Worm (Caenorhabditis elegans) whole organism, midembryonic: ENCODE measurements around the gene T07C12.10.

Experiments
- T22C8.4 ChIP-seq: fragments of 200-800 bp; sonication (Bioruptor generic); IDR thresholded peaks from 2 replicates; pipeline ENCODE4 v1.3.6; 2022; ENCODE audit warnings: missing genetic modification characterization, missing compliant biosample characterization
- cog-1 ChIP-seq: sonication (generic microtip); optimal IDR thresholded peaks from 2 replicates; lab custom pipeline; 2016; ENCODE audit warnings: missing genetic modification characterization, missing compliant biosample characterization
- flt-1 ChIP-seq: fragments of 200-800 bp; sonication (Bioruptor generic); IDR thresholded peaks from 2 replicates; pipeline ENCODE4 v1.3.6; 2022; ENCODE audit warnings: missing genetic modification characterization, missing compliant biosample characterization
- klf-2 ChIP-seq: fragments of 200-800 bp; sonication (Bioruptor generic); conservative IDR thresholded peaks from 2 replicates; pipeline ENCODE4 v1.3.6; 2022; ENCODE audit warnings: missing genetic modification reagents, missing genetic modification characterization, missing compliant biosample characterization
- med-1 ChIP-seq: sonication (generic microtip); optimal IDR thresholded peaks from 2 replicates; lab custom pipeline; 2017; ENCODE audit warnings: missing genetic modification characterization, mild to moderate bottlenecking, missing compliant biosample characterization, antibody characterized with exemption, missing genetic modification reagents; ENCODE audit not compliant: insufficient read depth
- ref-1 ChIP-seq: fragments of 200-800 bp; sonication (Bioruptor generic); conservative IDR thresholded peaks from 2 replicates; pipeline ENCODE4 v1.3.6; 2022; ENCODE audit warnings: missing genetic modification reagents, missing genetic modification characterization, missing compliant biosample characterization
- tab-1 ChIP-seq: fragments of 200-800 bp; sonication (Bioruptor generic); IDR thresholded peaks from 2 replicates; pipeline ENCODE4 v1.3.6; 2022; ENCODE audit warnings: missing genetic modification characterization, missing compliant biosample characterization
- ztf-23 ChIP-seq: fragments of 200-800 bp; sonication (Bioruptor generic); IDR thresholded peaks from 2 replicates; pipeline ENCODE4 v1.3.6; 2022; ENCODE audit warnings: missing genetic modification reagents, missing genetic modification characterization, missing compliant biosample characterization
- ztf-29 ChIP-seq: fragments of 200-800 bp; sonication (Bioruptor generic); IDR thresholded peaks from 2 replicates; pipeline ENCODE4 v1.3.6; 2022; ENCODE audit warnings: missing genetic modification reagents, missing genetic modification characterization, missing compliant biosample characterization

T07C12.10 gene

DNA sequence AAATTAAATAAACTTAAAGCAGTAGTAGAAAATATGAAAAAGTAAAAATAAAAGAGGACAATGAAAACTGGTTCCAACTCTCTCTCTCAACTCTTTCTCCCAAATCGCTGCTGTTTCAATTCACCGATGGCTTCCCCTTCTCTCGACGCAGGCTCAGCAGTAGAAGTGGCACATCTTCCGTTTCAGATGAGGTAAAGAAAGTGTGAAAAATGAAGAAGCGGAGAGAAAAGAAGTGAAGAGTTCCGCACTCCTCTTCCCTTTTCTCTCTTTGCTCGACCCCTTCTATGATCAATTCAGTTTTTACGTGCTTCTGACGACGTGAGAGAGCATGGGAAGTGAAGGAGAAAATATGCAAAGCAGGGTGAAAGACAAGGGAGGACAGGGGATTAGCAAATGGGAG, 14.0 kb upstream of the T07C12.10 start:
- TF ChIP-seq med-1, result no peak
- no peak for TF ChIP-seq ztf-23 (GFP tag; lab: Robert Waterston, UW)
- TF ChIP-seq cog-1 (tag; lab: Kevin White, UChicago), result no peak
- TF ChIP-seq flt-1 (GFP tag; lab: Robert Waterston, UW), result no peak
- TF ChIP-seq T22C8.4, result no peak
- no peak for TF ChIP-seq tab-1
- no peak for TF ChIP-seq ztf-29 (GFP tag; lab: Robert Waterston, UW)
- no peak for TF ChIP-seq klf-2 (GFP tag; lab: Robert Waterston, UW)
- no peak for TF ChIP-seq ref-1 (GFP tag; lab: Robert Waterston, UW)

DNA sequence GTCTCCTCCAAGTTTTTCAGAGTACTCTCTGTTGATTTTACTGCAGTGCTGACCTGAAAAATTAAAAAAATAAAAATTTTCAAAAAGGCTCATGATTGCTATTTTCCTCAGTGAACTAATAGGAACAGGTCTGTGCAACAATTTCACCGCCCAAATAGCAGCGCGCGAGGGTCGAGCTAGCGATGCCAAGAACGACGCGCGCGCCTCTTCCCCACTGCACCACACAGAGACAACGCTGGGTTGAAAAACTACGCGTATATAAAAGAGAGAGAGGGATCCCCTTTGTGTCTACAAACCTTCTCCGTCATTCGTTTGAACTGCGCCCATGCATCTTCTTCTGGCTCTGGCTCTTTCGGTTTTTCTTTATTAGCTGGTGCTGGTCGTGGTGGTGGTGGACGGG, 9.8 kb upstream of the T07C12.10 start:
- TF ChIP-seq klf-2 (GFP tag; lab: Robert Waterston, UW) (peak; percentile 95), T22C8.4 (peak; percentile 92), flt-1 (GFP tag; lab: Robert Waterston, UW) (peak; percentile 97), ztf-23 (GFP tag; lab: Robert Waterston, UW) (peak; percentile 97), ztf-29 (GFP tag; lab: Robert Waterston, UW) (peak; percentile 88), ref-1 (GFP tag; lab: Robert Waterston, UW) (peak; percentile 87), med-1 (peak; percentile 70), tab-1 (peak; percentile 96), cog-1 (tag; lab: Kevin White, UChicago) (peak; percentile 85)

DNA sequence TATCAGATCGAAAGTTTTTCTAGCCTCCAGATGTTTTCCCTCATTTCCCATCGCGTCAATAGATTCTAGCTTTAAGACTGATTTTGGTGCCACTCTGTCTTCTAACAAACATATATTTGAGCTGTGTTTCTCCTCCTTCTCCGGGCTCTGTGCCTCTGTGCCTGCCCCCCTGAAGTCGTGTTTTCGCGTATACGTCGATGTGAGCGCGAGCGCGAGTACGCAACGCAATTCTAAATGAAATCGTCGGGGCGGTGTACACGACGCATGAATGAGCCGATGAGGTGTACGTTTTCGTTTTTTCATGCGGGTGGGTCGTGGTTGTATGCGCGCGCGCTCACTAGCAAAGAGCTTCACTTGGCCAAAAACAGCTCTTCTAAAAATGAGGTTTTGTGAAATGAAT, 5.6 kb upstream of the T07C12.10 start:
- TF ChIP-seq med-1 (no peak), ztf-29 (GFP tag; lab: Robert Waterston, UW) (no peak), cog-1 (tag; lab: Kevin White, UChicago) (no peak), T22C8.4 (no peak), ref-1 (GFP tag; lab: Robert Waterston, UW) (no peak), tab-1 (no peak)

DNA sequence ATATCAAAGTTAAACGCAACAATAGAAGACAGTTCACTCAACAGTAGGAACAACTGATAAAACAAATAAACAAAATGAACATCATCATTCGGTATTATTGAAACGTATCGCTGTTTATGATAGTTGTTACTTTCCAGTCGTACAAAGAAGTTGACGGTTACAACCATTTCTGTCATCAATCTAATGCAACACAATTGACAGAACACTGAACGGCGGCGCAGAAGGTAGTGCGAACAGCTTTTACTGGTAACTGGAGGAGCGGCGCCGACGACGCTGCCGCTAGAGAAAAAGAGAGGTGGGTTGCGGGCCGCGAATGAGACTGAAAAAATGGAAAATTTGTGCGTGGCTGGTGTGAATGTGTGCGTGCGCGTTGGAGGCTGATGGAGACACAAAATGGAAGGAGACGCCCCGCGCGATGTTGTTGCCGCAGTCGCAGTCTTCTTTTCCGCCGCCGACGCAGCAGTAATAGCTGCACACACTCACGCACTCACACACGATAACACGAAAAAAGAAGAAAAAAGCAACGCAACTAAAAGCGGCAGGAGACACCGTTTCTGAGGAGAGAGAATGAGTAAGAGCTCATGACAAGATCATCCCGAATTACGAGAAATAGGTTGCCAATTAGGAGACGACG, 4.0 kb upstream of the T07C12.10 start:
- TF ChIP-seq flt-1 (GFP tag; lab: Robert Waterston, UW) (no peak), ztf-29 (GFP tag; lab: Robert Waterston, UW) (no peak)

DNA sequence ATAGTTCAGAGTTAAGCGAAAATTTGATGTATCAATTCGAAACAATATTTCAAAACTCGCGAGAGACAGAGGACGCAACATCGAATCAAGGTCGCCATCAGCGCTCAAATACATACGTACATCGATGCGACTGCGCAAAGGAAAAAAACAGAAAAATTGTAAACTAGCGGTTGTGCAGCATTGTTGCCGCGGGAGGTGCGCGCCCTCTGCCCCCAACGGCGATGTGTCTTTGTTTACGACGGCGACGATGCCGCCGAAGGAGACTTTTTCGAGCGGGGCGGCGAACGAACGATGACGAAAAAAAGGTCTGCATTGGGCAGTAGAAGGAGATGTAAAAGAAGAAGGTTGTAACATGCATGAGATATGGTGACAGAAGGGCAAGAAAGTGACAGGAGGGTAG, 2.6 kb upstream of the T07C12.10 start:
- TF ChIP-seq flt-1 (GFP tag; lab: Robert Waterston, UW), result 0 out of 2 replicates have a peak, but pooled peaks have one; percentile 9
- no peak for TF ChIP-seq cog-1 (tag; lab: Kevin White, UChicago)

DNA sequence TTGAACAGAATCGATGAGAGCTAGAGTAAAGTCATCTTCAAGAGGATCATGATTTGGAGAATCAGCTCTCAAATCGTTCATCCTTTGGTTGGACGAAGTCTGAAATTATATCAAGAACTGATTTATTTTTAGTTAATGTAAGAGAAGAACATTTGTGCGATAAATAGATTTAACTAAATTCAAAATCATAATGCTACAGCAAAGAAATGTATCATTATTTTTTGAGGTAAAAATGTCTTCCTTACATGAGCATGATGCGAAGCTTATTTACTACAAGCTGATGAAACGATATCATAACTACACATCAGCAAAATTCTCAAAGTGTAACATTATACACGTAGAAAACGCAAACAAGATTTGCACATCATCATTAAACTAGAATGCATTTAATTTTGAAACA, 2.1 kb upstream of the T07C12.10 start, which contains the start of gene madf-4:
madf-4 (minus strand) TSS at position 101 of the 400 bp plus-strand sequence.
- no peak for TF ChIP-seq T22C8.4
- no peak for TF ChIP-seq flt-1 (GFP tag; lab: Robert Waterston, UW)
- no peak for TF ChIP-seq ref-1 (GFP tag; lab: Robert Waterston, UW)
- no peak for TF ChIP-seq cog-1 (tag; lab: Kevin White, UChicago)
- no peak for TF ChIP-seq tab-1
- no peak for TF ChIP-seq med-1
- TF ChIP-seq ztf-29 (GFP tag; lab: Robert Waterston, UW), result no peak
- no peak for TF ChIP-seq klf-2 (GFP tag; lab: Robert Waterston, UW)
- no peak for TF ChIP-seq ztf-23 (GFP tag; lab: Robert Waterston, UW)

DNA sequence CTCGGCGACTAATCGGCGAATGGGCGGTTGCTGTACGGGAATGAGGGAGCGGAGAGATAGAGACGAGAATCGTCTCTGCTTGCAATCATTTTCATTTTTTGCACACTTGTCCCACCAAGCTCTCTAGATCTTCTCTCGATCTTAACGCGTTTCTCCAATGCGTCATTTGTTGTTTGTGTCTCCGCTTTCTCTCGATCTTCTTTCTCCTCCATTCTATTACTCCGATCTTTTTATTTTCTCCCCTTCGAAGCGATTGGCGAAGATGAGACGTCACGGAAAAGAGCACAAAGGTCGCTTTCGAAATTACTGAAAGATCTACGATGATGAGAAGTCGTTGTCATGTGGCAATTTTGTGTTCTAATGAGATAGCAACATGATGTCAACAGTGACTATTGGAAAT, 1.6 kb downstream of the T07C12.10 start:
- no peak for TF ChIP-seq ref-1 (GFP tag; lab: Robert Waterston, UW)

DNA sequence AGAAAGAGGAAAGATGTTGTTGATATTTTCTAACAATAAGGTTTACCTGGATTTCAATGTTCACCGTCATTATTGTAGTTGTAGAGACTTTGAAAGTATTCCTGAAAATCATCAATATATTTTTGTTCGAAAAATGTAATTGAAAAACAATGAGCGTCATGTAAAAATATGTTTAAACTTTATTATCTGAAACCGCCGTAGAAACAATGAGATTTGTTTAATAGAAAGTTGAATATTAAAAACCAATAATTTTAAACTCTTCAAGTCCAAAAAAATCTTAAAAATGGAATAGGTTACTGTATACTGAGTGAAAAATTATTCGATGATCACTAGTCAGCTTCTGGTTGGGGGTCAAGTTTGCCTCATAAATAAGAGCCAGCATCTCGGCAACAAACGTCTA, 2.0 kb downstream of the T07C12.10 start, which contains the start of gene anmt-3:
anmt-3 (minus strand) TSS at position 101 of the 400 bp plus-strand sequence.
- TF ChIP-seq cog-1 (tag; lab: Kevin White, UChicago) (no peak), T22C8.4 (no peak), tab-1 (no peak), med-1 (no peak), ztf-23 (GFP tag; lab: Robert Waterston, UW) (no peak), klf-2 (GFP tag; lab: Robert Waterston, UW) (no peak), ref-1 (GFP tag; lab: Robert Waterston, UW) (no peak), ztf-29 (GFP tag; lab: Robert Waterston, UW) (no peak), flt-1 (GFP tag; lab: Robert Waterston, UW) (no peak)

DNA sequence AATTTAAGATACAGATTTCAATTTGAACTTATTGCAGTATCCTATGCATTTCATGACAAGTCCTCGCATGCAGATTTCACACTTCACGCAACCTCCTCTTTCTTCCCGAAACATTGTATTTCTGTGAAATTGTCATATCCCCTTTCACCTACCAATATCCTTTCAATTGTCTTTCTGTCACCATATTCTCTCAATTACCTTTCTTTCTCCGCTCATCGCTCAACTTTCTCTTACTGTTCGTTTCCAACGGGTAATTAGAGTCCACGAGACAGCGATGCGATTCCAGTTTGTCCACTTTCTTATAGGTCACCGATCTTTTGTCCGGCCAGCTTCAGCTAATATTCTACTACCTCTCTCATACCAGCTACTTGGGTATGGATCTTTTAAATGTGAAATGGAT, 7.9 kb downstream of the T07C12.10 start, which contains the start of gene mam-5:
mam-5 (plus strand) TSS at position 304 of the 400 bp plus-strand sequence.
- TF ChIP-seq T22C8.4 (no peak), ztf-23 (GFP tag; lab: Robert Waterston, UW) (no peak), flt-1 (GFP tag; lab: Robert Waterston, UW) (no peak), ref-1 (GFP tag; lab: Robert Waterston, UW) (no peak), klf-2 (GFP tag; lab: Robert Waterston, UW) (no peak), med-1 (no peak), ztf-29 (GFP tag; lab: Robert Waterston, UW) (no peak), tab-1 (no peak), cog-1 (tag; lab: Kevin White, UChicago) (no peak)

DNA sequence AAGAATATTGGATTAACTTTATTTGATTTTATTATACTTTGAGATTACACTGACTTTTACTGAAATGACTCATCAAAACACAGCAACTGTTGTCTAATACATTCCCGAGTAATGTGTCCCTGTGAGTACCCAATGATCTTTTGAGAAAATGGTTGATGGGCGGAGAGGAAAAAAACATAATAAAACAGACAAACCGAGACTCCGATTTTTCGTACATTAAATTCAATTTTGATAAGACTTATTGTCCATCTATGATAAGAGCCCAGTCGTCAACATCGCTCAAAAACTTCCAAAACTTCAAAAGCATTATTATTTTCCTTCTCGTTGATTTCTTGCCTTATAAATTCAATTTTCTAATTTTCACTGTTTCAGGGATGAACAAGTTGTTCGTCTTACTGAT, 9.4 kb downstream of the T07C12.10 start, which contains the start of gene ttr-46:
ttr-46 (plus strand) TSS at position 373 of the 400 bp plus-strand sequence.
- TF ChIP-seq cog-1 (tag; lab: Kevin White, UChicago) (no peak), ztf-23 (GFP tag; lab: Robert Waterston, UW) (no peak), ztf-29 (GFP tag; lab: Robert Waterston, UW) (no peak), T22C8.4 (no peak), klf-2 (GFP tag; lab: Robert Waterston, UW) (no peak), tab-1 (no peak), flt-1 (GFP tag; lab: Robert Waterston, UW) (no peak), med-1 (no peak), ref-1 (GFP tag; lab: Robert Waterston, UW) (no peak)
